Fruit fly (Drosophila melanogaster) whole organism, prepupa: ENCODE results near the gene Tektin-C.

Experiments
- Blimp-1 ChIP-seq: fragments of 200-800 bp; sonication (Bioruptor generic); optimal IDR thresholded peaks from 3 replicates; lab custom pipeline; 2017; ENCODE audit warnings: missing biosample characterization, missing genetic modification characterization, mild to moderate bottlenecking, moderate library complexity, missing genetic modification reagents
- CG10669 ChIP-seq: fragments of 200-800 bp; sonication (Bioruptor generic); optimal IDR thresholded peaks from 3 replicates; lab custom pipeline; 2018; ENCODE audit warnings: missing biosample characterization, mild to moderate bottlenecking, missing genetic modification characterization, moderate library complexity
- CG11294 ChIP-seq: fragments of 200-800 bp; sonication (Bioruptor generic); IDR thresholded peaks from 2 replicates; pipeline ENCODE4 v1.3.6; 2022; ENCODE audit warnings: missing biosample characterization, missing genetic modification characterization
- CG15336 ChIP-seq: fragments of 200-800 bp; sonication (Bioruptor generic); IDR thresholded peaks from 2 replicates; pipeline ENCODE4 v1.3.6; 2022; ENCODE audit warnings: missing biosample characterization, missing genetic modification characterization
- CG1621 ChIP-seq: fragments of 200-800 bp; sonication (Bioruptor generic); optimal IDR thresholded peaks from 3 replicates; lab custom pipeline; 2018; ENCODE audit warnings: missing biosample characterization, mild to moderate bottlenecking, missing genetic modification characterization
- CG16779 ChIP-seq: fragments of 200-800 bp; sonication (Bioruptor generic); optimal IDR thresholded peaks from 3 replicates; lab custom pipeline; 2017; ENCODE audit warnings: missing biosample characterization, mild to moderate bottlenecking, missing genetic modification characterization
- CG3032 ChIP-seq: fragments of 200-800 bp; optimal IDR thresholded peaks from 2 replicates; lab custom pipeline; 2019; ENCODE audit warnings: missing biosample characterization, mild to moderate bottlenecking, missing genetic modification characterization, moderate library complexity
- CG31627 ChIP-seq: fragments of 200-800 bp; sonication (Bioruptor generic); optimal IDR thresholded peaks from 3 replicates; lab custom pipeline; 2016; ENCODE audit warnings: missing biosample characterization, missing genetic modification characterization
- CG34406 ChIP-seq: fragments of 200-800 bp; sonication (Bioruptor generic); optimal IDR thresholded peaks from 3 replicates; lab custom pipeline; 2016; ENCODE audit warnings: missing biosample characterization, missing genetic modification characterization
- CG6276 ChIP-seq: fragments of 200-800 bp; sonication (Bioruptor generic); optimal IDR thresholded peaks from 2 replicates; lab custom pipeline; 2017; ENCODE audit warnings: missing biosample characterization, mild to moderate bottlenecking, missing genetic modification characterization
- CG7368 ChIP-seq: fragments of 200-800 bp; sonication (Bioruptor generic); optimal IDR thresholded peaks from 3 replicates; lab custom pipeline; 2016; ENCODE audit warnings: missing biosample characterization, missing genetic modification characterization
- CG8319 ChIP-seq: fragments of 200-800 bp; sonication (Bioruptor generic); optimal IDR thresholded peaks from 3 replicates; lab custom pipeline; 2016; ENCODE audit warnings: missing biosample characterization, missing genetic modification characterization
- CG8632 ChIP-seq: fragments of 200-800 bp; sonication (Bioruptor generic); optimal IDR thresholded peaks from 3 replicates; lab custom pipeline; 2016; ENCODE audit warnings: missing biosample characterization, missing genetic modification characterization
- Eip75B ChIP-seq: fragments of 200-800 bp; sonication (Bioruptor generic); optimal IDR thresholded peaks from 3 replicates; lab custom pipeline; 2016; ENCODE audit warnings: missing biosample characterization, missing genetic modification characterization
- Eip78C ChIP-seq: fragments of 200-800 bp; sonication (Bioruptor generic); peaks from one replicate; lab custom pipeline; 2016; ENCODE audit warnings: missing biosample characterization, missing genetic modification characterization
- Ets21C ChIP-seq: fragments of 200-800 bp; sonication (Bioruptor generic); optimal IDR thresholded peaks from 3 replicates; lab custom pipeline; 2016; ENCODE audit warnings: missing biosample characterization, missing genetic modification characterization
- Ets96B ChIP-seq: fragments of 200-800 bp; optimal IDR thresholded peaks from 2 replicates; lab custom pipeline; 2019; ENCODE audit warnings: missing biosample characterization, mild to moderate bottlenecking, missing genetic modification characterization, moderate library complexity
- Gug ChIP-seq: fragments of 200-800 bp; sonication (Bioruptor generic); IDR thresholded peaks from 2 replicates; pipeline ENCODE4 v1.3.6; 2022; ENCODE audit warnings: missing biosample characterization, missing genetic modification characterization
- Hr38 ChIP-seq: sonication (Bioruptor generic); optimal IDR thresholded peaks from 2 replicates; lab custom pipeline; 2016; ENCODE audit warnings: missing biosample characterization, missing genetic modification characterization
- Hr39 ChIP-seq: fragments of 200-800 bp; sonication (Bioruptor generic); optimal IDR thresholded peaks from 2 replicates; lab custom pipeline; 2016; ENCODE audit warnings: missing biosample characterization, missing genetic modification characterization
- Hr4 ChIP-seq: fragments of 200-800 bp; sonication (Bioruptor generic); optimal IDR thresholded peaks from 3 replicates; lab custom pipeline; 2016; ENCODE audit warnings: missing biosample characterization, missing genetic modification characterization
- Sox102F ChIP-seq: fragments of 200-800 bp; sonication (Bioruptor generic); optimal IDR thresholded peaks from 2 replicates; lab custom pipeline; 2016; ENCODE audit warnings: missing biosample characterization, mild to moderate bottlenecking, missing genetic modification characterization
- Sox14 ChIP-seq: fragments of 200-800 bp; sonication (Bioruptor generic); optimal IDR thresholded peaks from 3 replicates; lab custom pipeline; 2016; ENCODE audit warnings: missing biosample characterization, missing genetic modification characterization
- Sox15 ChIP-seq: fragments of 200-800 bp; sonication (Bioruptor generic); optimal IDR thresholded peaks from 3 replicates; lab custom pipeline; 2016; ENCODE audit warnings: missing biosample characterization, missing genetic modification characterization
- cyc ChIP-seq: fragments of 200-800 bp; sonication (Bioruptor generic); optimal IDR thresholded peaks from 3 replicates; lab custom pipeline; 2016; ENCODE audit warnings: missing biosample characterization, missing genetic modification characterization
- dsx ChIP-seq: fragments of 200-800 bp; optimal IDR thresholded peaks from 3 replicates; lab custom pipeline; 2019; ENCODE audit warnings: missing biosample characterization, mild to moderate bottlenecking, missing genetic modification characterization, moderate library complexity; ENCODE audit not compliant: poor library complexity, severe bottlenecking
- esn ChIP-seq: fragments of 200-800 bp; sonication (Bioruptor generic); optimal IDR thresholded peaks from 2 replicates; lab custom pipeline; 2016; ENCODE audit warnings: missing biosample characterization, mild to moderate bottlenecking, missing genetic modification characterization, moderate library complexity
- fd59A ChIP-seq: fragments of 200-800 bp; sonication (Bioruptor generic); optimal IDR thresholded peaks from 2 replicates; lab custom pipeline; 2017; ENCODE audit warnings: missing biosample characterization, mild to moderate bottlenecking, missing genetic modification characterization, missing genetic modification reagents
- fd85E ChIP-seq: fragments of 200-800 bp; sonication (Bioruptor generic); optimal IDR thresholded peaks from 3 replicates; lab custom pipeline; 2016; ENCODE audit warnings: missing biosample characterization, missing genetic modification characterization
- lz ChIP-seq: fragments of 200-800 bp; sonication (Bioruptor generic); optimal IDR thresholded peaks from 3 replicates; lab custom pipeline; 2016; ENCODE audit warnings: missing biosample characterization, missing genetic modification characterization
- pdm3 ChIP-seq: fragments of 200-800 bp; sonication (Bioruptor generic); optimal IDR thresholded peaks from 3 replicates; lab custom pipeline; 2016; ENCODE audit warnings: missing biosample characterization, missing genetic modification characterization
- salr ChIP-seq, 2 experiments: fragments of 200-800 bp; sonication (Bioruptor generic); optimal IDR thresholded peaks; 3 replicates each; lab custom pipeline; 2016 to 2018; ENCODE audit warnings: missing biosample characterization in 2 of 2, missing genetic modification characterization in 2 of 2, mild to moderate bottlenecking in 1 of 2
- topi ChIP-seq: fragments of 200-800 bp; sonication (Bioruptor generic); optimal IDR thresholded peaks from 3 replicates; lab custom pipeline; 2016; ENCODE audit warnings: missing biosample characterization, missing genetic modification characterization
- vri ChIP-seq: fragments of 200-800 bp; sonication (Bioruptor generic); optimal IDR thresholded peaks from 3 replicates; lab custom pipeline; 2016; ENCODE audit warnings: missing biosample characterization, mild to moderate bottlenecking, missing genetic modification characterization

Gene Tektin-C

DNA sequence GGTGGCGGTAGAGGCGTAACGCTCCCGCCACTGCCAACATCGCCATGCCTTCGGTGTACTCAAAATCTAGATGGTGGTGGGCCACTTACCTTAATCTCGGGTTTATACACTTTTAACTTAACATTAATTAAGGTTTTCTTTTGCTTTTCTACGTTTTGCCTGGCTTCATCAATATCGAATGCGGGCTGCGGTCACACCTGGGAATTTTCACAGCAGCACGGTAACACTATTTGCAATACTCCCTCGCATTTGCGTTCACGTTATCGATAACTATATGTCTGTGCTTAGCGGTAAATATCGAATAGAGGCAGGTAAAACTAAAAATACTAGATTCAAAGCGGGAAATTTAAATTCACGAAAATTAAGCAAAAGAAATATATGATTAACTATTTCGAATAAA lies 2.4 kb downstream of the Tektin-C start, which contains the start of gene Bre1:
TSS of gene Bre1 (minus strand) at position 226 of the 400 bp plus-strand sequence.
- TF ChIP-seq vri (GFP tag; lab: Kevin White, UChicago) (no peak), Sox15 (GFP tag; lab: Kevin White, UChicago) (no peak), CG1621 (no peak), CG11294 (no peak), fd85E (GFP tag; lab: Kevin White, UChicago) (no peak), dsx (no peak), Gug (GFP tag; lab: Robert Waterston, UW) (no peak), fd59A (no peak)

DNA sequence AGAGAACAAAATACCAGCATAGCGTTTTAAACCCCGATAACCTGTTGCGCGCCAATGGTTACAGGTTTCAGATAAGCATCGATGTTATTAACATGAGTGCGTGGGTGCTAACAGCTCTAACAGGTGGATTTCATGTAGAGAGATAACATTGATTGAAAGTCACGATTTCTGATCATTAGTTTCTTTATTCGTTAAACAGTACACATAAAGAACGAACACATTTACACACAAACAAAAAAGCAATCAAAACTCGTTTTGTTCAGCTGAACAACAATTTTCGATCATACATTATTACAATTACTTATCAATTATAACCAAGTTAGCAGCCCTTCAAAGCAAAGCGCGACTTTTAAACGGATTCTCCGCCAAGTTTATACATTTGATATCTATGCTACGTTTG lies 6.7 kb downstream of the Tektin-C start:
- no peak for TF ChIP-seq Sox102F (GFP tag; lab: Kevin White, UChicago)
- no peak for TF ChIP-seq Ets96B
- peak; percentile 24 for TF ChIP-seq CG8632 (GFP tag; lab: Kevin White, UChicago)
- TF ChIP-seq Hr38 (GFP tag; lab: Kevin White, UChicago), result no peak
- no peak for TF ChIP-seq CG7368 (GFP tag; lab: Kevin White, UChicago)
- TF ChIP-seq CG15336 (GFP tag; lab: Robert Waterston, UW), result peak; percentile 27; the same call in 1 of the 2 replicates
- TF ChIP-seq vri (GFP tag; lab: Kevin White, UChicago), result no peak
- TF ChIP-seq Hr4 (GFP tag; lab: Kevin White, UChicago), result no peak
- peak; percentile 57 for TF ChIP-seq lz (GFP tag; lab: Kevin White, UChicago)
- TF ChIP-seq Hr39 (GFP tag; lab: Kevin White, UChicago), result peak; percentile 43
- no peak for TF ChIP-seq CG10669 (GFP tag; lab: Kevin White, UChicago)
- no peak for TF ChIP-seq CG16779 (tag; lab: Kevin White, UChicago)
- TF ChIP-seq CG31627 (GFP tag; lab: Kevin White, UChicago), result peak; percentile 17
- no peak for TF ChIP-seq CG34406 (GFP tag; lab: Kevin White, UChicago)
- TF ChIP-seq salr (GFP tag; optimal IDR thresholded peaks at IDR 0.05; lab: Kevin White, UChicago), result no peak
- TF ChIP-seq Eip78C (GFP tag; lab: Kevin White, UChicago), result peak; percentile 86
- TF ChIP-seq CG8319 (GFP tag; lab: Kevin White, UChicago), result no peak
- TF ChIP-seq CG3032 (tag; lab: Kevin White, UChicago), result peak; percentile 34
- peak; percentile 36 for TF ChIP-seq topi (GFP tag; lab: Kevin White, UChicago)
- peak; percentile 60 for TF ChIP-seq esn (GFP tag; lab: Kevin White, UChicago)
- peak; percentile 37 for TF ChIP-seq cyc (GFP tag; lab: Kevin White, UChicago)

DNA sequence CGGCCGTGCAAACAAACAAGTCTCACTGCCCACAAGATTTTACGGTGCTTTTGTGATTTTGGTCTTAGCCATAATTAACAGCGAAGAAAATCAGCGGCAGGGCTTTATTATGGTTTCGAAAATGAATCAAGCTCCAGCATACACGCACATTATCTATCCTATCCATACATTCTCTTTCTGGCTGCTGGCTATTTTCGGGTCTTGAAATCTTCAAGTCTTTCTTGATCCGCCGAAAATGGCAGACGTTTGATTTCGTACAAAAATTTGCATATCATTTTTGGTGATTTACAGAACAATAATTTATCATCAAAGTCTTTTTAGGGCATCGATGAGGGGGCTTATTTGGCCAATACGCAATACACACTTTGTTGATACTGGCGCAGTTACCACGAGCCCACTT lies 7.5 kb downstream of the Tektin-C start:
- TF ChIP-seq pdm3 (GFP tag; lab: Kevin White, UChicago), result no peak
- TF ChIP-seq Eip75B, result no peak
- TF ChIP-seq CG34406 (GFP tag; lab: Kevin White, UChicago), result no peak
- no peak for TF ChIP-seq CG6276 (GFP tag; lab: Kevin White, UChicago)
- no peak for TF ChIP-seq Ets21C
- TF ChIP-seq dsx, result no peak

DNA sequence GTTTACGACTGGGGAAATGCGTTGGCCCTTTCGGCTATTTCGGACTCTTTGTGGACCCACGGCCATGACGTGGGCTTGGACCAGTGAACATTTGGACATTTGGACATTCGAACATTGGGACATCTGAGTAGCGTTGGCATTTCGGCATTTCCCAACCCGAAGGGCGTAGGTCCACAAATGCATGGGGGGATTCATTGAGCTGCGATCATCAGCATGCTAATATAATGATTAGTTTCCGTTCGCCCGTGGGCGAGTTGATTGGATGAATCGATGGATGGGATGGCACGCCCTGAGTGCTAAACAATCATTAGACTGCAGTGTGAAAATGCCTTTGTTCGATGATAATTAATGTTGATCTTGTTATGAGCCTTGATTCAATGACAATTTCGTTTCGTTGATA lies 8.9 kb downstream of the Tektin-C start:
- TF ChIP-seq Sox14 (no peak), salr (GFP tag; optimal IDR thresholded peaks at IDR 0.05; lab: Kevin White, UChicago) (no peak)

DNA sequence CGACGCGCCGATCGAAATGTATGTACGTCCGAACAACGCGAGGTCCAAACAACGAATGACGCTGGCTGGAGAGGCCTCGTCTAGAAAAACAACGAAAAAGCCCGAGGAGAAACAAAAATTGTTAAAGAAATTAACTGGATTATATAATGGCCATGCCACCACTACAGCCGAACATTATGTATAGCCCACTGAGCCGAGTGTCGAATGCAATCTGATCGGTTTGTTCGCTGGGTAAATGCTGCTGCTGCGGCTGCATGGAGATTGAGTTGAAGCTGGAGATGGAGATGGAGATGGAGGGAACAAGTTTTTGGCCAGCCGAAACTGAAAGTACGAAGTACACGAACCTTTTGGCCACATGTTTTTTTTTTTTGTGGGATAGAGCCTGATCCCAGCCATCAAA lies 9.7 kb downstream of the Tektin-C start, which contains the start of gene Cralbp:
TSS of gene Cralbp (minus strand) at position 115 of the 400 bp plus-strand sequence.
- TF ChIP-seq CG15336 (GFP tag; lab: Robert Waterston, UW) (no peak), Blimp-1 (GFP tag; lab: Kevin White, UChicago) (peak; percentile 51)
